Worm (Caenorhabditis elegans): ENCODE measurements around the gene C05D9.9.
A peak's percentile ranks its signal among the peaks of the same experiment; 100 is the strongest.

C05D9.9 gene

ce11 chrX:1147394-1147793 lies 23.3 kb upstream of the C05D9.9 start:
- TF ChIP-seq hnd-1 (tag; optimal IDR thresholded peaks at IDR 0.05) (no peak), tra-4 (tag; optimal IDR thresholded peaks at IDR 0.05) (no peak), tbx-11 (GFP tag; IDR thresholded peaks at IDR 0.05) (no peak), ama-1 (optimal IDR thresholded peaks at IDR 0.05) (no peak), ets-7 (tag; optimal IDR thresholded peaks at IDR 0.05) (no peak), ceh-13 (GFP tag; optimal IDR thresholded peaks at IDR 0.05) (no peak), sea-1 (GFP tag; conservative IDR thresholded peaks at IDR 0.05) (no peak), hmbx-1 (tag; optimal IDR thresholded peaks at IDR 0.05) (no peak), pes-1 (GFP tag; IDR thresholded peaks at IDR 0.05) (no peak), B0310.2 (tag; optimal IDR thresholded peaks at IDR 0.05) (no peak), flt-1 (GFP tag; IDR thresholded peaks at IDR 0.05) (no peak), hmg-4 (GFP tag; optimal IDR thresholded peaks at IDR 0.05) (no peak), F13C5.2 (tag; optimal IDR thresholded peaks at IDR 0.05) (no peak), scrt-1 (GFP tag; IDR thresholded peaks at IDR 0.05) (no peak), aly-1 (tag; optimal IDR thresholded peaks at IDR 0.05) (no peak), ceh-36 (tag; optimal IDR thresholded peaks at IDR 0.05) (no peak)

ce11 chrX:1141617-1142016 lies 17.6 kb upstream of the C05D9.9 start:
- no peak for TF ChIP-seq hmbx-1 (tag; optimal IDR thresholded peaks at IDR 0.05)
- TF ChIP-seq scrt-1 (GFP tag; IDR thresholded peaks at IDR 0.05) = no peak
- TF ChIP-seq tra-4 (tag; optimal IDR thresholded peaks at IDR 0.05) = no peak
- TF ChIP-seq ceh-36 (tag; optimal IDR thresholded peaks at IDR 0.05) = no peak

DNA sequence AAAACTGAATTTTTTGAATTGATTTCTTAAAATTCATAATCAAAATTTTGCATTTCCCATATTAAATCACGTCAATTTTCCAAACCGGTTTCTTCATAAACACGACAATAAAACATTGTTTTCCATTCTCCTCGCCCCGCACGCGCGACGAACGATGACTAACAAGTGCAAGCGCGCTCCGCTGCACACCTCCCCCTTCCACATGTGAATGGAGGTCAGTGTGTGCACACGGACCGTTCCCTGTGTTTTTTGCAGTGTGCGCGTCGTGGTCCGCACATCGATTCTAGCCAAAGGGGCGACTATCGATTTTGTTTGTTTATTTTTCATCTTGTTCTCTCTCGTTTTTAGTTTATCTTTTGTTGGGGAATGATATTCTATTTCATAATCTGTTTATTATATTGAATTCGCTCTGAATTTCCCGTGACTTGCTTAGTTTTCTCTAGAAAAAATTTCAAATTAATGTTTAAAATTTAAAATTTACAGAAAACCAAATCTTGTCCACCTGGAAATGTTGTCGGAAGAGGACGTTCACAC lies 4.5 kb upstream of the C05D9.9 start, which contains the start of gene snx-1:
Gene snx-1, plus strand, starts transcription at position 484 of the 534 bp plus-strand sequence.
- TF ChIP-seq hmbx-1 (tag; optimal IDR thresholded peaks at IDR 0.05) = no peak
- TF ChIP-seq B0310.2 (tag; optimal IDR thresholded peaks at IDR 0.05) = no peak
- TF ChIP-seq ama-1 (optimal IDR thresholded peaks at IDR 0.05) = no peak
- TF ChIP-seq aly-1 (tag; optimal IDR thresholded peaks at IDR 0.05) = no peak
- TF ChIP-seq ceh-13 (GFP tag; optimal IDR thresholded peaks at IDR 0.05) = no peak
- TF ChIP-seq pes-1 (GFP tag; IDR thresholded peaks at IDR 0.05) = no peak
- TF ChIP-seq tbx-11 (GFP tag; IDR thresholded peaks at IDR 0.05) = no peak
- peak; percentile 24 for TF ChIP-seq F13C5.2 (tag; optimal IDR thresholded peaks at IDR 0.05)
- peak; percentile 60 for TF ChIP-seq hmg-4 (GFP tag; optimal IDR thresholded peaks at IDR 0.05)

DNA sequence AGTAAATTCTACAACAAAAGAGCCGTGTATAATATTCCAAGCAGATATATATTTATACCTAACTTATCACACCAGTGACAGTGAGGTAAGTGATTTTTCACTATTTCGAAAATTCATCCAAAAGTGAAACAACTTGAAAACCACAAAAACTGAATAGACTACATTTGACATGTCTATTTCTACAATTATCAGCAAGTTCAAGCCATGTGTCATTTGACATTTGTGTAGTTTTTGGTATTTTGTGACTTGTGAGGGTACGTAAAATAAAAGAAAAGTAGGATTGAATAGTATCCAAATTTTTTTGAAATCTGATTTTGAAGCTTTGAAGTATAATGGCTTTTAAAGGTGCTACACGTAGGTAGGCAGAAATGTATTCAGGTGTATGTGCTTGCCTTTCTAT lies 2.2 kb upstream of the C05D9.9 start:
- TF ChIP-seq tbx-11 (GFP tag; IDR thresholded peaks at IDR 0.05) (no peak), ceh-13 (GFP tag; optimal IDR thresholded peaks at IDR 0.05) (no peak), tbx-37 (GFP tag; conservative IDR thresholded peaks at IDR 0.05) (no peak), F13C5.2 (tag; optimal IDR thresholded peaks at IDR 0.05) (no peak), pes-1 (GFP tag; IDR thresholded peaks at IDR 0.05) (no peak), ceh-36 (tag; optimal IDR thresholded peaks at IDR 0.05) (no peak), hnd-1 (tag; optimal IDR thresholded peaks at IDR 0.05) (no peak), B0310.2 (tag; optimal IDR thresholded peaks at IDR 0.05) (no peak), flt-1 (GFP tag; IDR thresholded peaks at IDR 0.05) (no peak), scrt-1 (GFP tag; IDR thresholded peaks at IDR 0.05) (no peak), ama-1 (optimal IDR thresholded peaks at IDR 0.05) (no peak), hmbx-1 (tag; optimal IDR thresholded peaks at IDR 0.05) (no peak), tra-4 (tag; optimal IDR thresholded peaks at IDR 0.05) (no peak), ets-7 (tag; optimal IDR thresholded peaks at IDR 0.05) (no peak), sea-1 (GFP tag; conservative IDR thresholded peaks at IDR 0.05) (no peak), hmg-4 (GFP tag; optimal IDR thresholded peaks at IDR 0.05) (no peak)

ce11 chrX:1125426-1125825 lies 1.4 kb upstream of the C05D9.9 start, which contains the start of gene lmp-2:
lmp-2 (plus strand) TSS chrX:1125615.
- TF ChIP-seq flt-1 (GFP tag; IDR thresholded peaks at IDR 0.05) = no peak
- TF ChIP-seq aly-1 (tag; optimal IDR thresholded peaks at IDR 0.05) = no peak
- TF ChIP-seq B0310.2 (tag; optimal IDR thresholded peaks at IDR 0.05) = no peak
- no peak for TF ChIP-seq tbx-11 (GFP tag; IDR thresholded peaks at IDR 0.05)
- no peak for TF ChIP-seq scrt-1 (GFP tag; IDR thresholded peaks at IDR 0.05)
- TF ChIP-seq F13C5.2 (tag; optimal IDR thresholded peaks at IDR 0.05) = no peak
- TF ChIP-seq ets-7 (tag; optimal IDR thresholded peaks at IDR 0.05) = no peak
- no peak for TF ChIP-seq hnd-1 (tag; optimal IDR thresholded peaks at IDR 0.05)
- TF ChIP-seq ceh-36 (tag; optimal IDR thresholded peaks at IDR 0.05) = no peak
- TF ChIP-seq hmbx-1 (tag; optimal IDR thresholded peaks at IDR 0.05) = no peak
- TF ChIP-seq ama-1 (optimal IDR thresholded peaks at IDR 0.05) = no peak
- no peak for TF ChIP-seq tra-4 (tag; optimal IDR thresholded peaks at IDR 0.05)
- no peak for TF ChIP-seq hmg-4 (GFP tag; optimal IDR thresholded peaks at IDR 0.05)

- TF ChIP-seq hnd-1 (tag; optimal IDR thresholded peaks at IDR 0.05) = no peak
- TF ChIP-seq tbx-11 (GFP tag; IDR thresholded peaks at IDR 0.05) = no peak
- TF ChIP-seq aly-1 (tag; optimal IDR thresholded peaks at IDR 0.05) = no peak
- TF ChIP-seq flt-1 (GFP tag; IDR thresholded peaks at IDR 0.05) = no peak
- TF ChIP-seq sea-1 (GFP tag; conservative IDR thresholded peaks at IDR 0.05) = no peak
- TF ChIP-seq tbx-37 (GFP tag; conservative IDR thresholded peaks at IDR 0.05) = no peak
- TF ChIP-seq F13C5.2 (tag; optimal IDR thresholded peaks at IDR 0.05) = no peak
- TF ChIP-seq ama-1 (optimal IDR thresholded peaks at IDR 0.05) = no peak
- TF ChIP-seq B0310.2 (tag; optimal IDR thresholded peaks at IDR 0.05) = no peak
- TF ChIP-seq pes-1 (GFP tag; IDR thresholded peaks at IDR 0.05) = no peak
- TF ChIP-seq ceh-13 (GFP tag; optimal IDR thresholded peaks at IDR 0.05) = no peak
- TF ChIP-seq tra-4 (tag; optimal IDR thresholded peaks at IDR 0.05) = no peak
- no peak for TF ChIP-seq hmbx-1 (tag; optimal IDR thresholded peaks at IDR 0.05)
- no peak for TF ChIP-seq hmg-4 (GFP tag; optimal IDR thresholded peaks at IDR 0.05)
- no peak for TF ChIP-seq ceh-36 (tag; optimal IDR thresholded peaks at IDR 0.05)
- TF ChIP-seq ets-7 (tag; optimal IDR thresholded peaks at IDR 0.05) = no peak
- no peak for TF ChIP-seq scrt-1 (GFP tag; IDR thresholded peaks at IDR 0.05)
These were observed 575 bp downstream of the C05D9.9 start for ce11 chrX:1123471-1123870.

DNA sequence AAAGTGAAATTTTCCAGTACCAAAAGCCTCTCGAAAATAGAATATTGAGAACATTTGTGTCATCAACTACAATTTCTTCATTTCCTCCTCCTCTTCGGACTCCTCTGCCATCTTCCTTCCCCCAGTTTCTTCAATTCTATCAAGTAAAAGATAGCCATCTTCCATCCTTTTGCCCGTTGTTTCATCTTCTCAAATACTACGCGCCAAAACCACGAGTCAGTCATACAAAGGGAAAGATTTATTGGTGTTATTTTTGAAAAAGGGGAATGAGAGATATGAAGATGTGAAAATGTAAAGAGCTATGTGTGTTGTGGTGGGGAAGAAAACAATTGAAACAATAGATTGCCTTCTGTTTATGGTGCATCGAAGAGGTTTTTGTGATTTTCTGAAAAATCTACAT lies 1.8 kb downstream of the C05D9.9 start:
- no peak for TF ChIP-seq ceh-36 (tag; optimal IDR thresholded peaks at IDR 0.05)
- no peak for TF ChIP-seq scrt-1 (GFP tag; IDR thresholded peaks at IDR 0.05)
- TF ChIP-seq tra-4 (tag; optimal IDR thresholded peaks at IDR 0.05) = no peak
- TF ChIP-seq hmbx-1 (tag; optimal IDR thresholded peaks at IDR 0.05) = no peak
- TF ChIP-seq flt-1 (GFP tag; IDR thresholded peaks at IDR 0.05) = no peak

Measured in whole organism, early embryonic.